Fruit fly (Drosophila melanogaster): ENCODE measurements around the gene CG10098.
A peak's percentile ranks its signal among the peaks of the same experiment; 100 is the strongest.

The CG10098 gene

dm6 chr3R:7105503-7106164, 18.7 kb upstream of the CG10098 start (continued):
- TF ChIP-seq CG18011 (GFP tag; optimal IDR thresholded peaks at IDR 0.05) (no peak), CG6854 (GFP tag; optimal IDR thresholded peaks at IDR 0.05) (no peak), CG1792 (GFP tag; optimal IDR thresholded peaks at IDR 0.05) (no peak), Elba2 (GFP tag; optimal IDR thresholded peaks at IDR 0.05) (peak; percentile 18), nerfin-2 (GFP tag; IDR thresholded peaks at IDR 0.05; ENCODE audit: partially characterized antibody) (no peak), CoRest (tag; optimal IDR thresholded peaks at IDR 0.05) (no peak), exex (tag; optimal IDR thresholded peaks at IDR 0.05) (no peak), CG16779 (GFP tag; IDR thresholded peaks at IDR 0.05) (no peak), gsb-n (tag; optimal IDR thresholded peaks at IDR 0.05) (no peak), gfzf (GFP tag; optimal IDR thresholded peaks at IDR 0.05) (no peak)

- TF ChIP-seq CG13424 (tag; optimal IDR thresholded peaks at IDR 0.05) (no peak), Chrac-16 (GFP tag; optimal IDR thresholded peaks at IDR 0.05) (no peak), mam (GFP tag; optimal IDR thresholded peaks at IDR 0.05) (peak; percentile 12), gem (tag; optimal IDR thresholded peaks at IDR 0.05) (peak; percentile 32), CG2678 (tag; optimal IDR thresholded peaks at IDR 0.05) (peak; percentile 27), CG2712 (tag; optimal IDR thresholded peaks at IDR 0.05) (peak; percentile 15), MTF-1 (GFP tag; optimal IDR thresholded peaks at IDR 0.05; ENCODE audit: borderline replicate concordance) (peak; percentile 27), D19A (tag; optimal IDR thresholded peaks at IDR 0.05) (peak; percentile 51), Lhr (GFP tag; optimal IDR thresholded peaks at IDR 0.05) (no peak), cg (GFP tag; optimal IDR thresholded peaks at IDR 0.05) (peak; percentile 78), Trl (optimal IDR thresholded peaks at IDR 0.05) (peak; percentile 83 to 97), Trl (GFP tag; optimal IDR thresholded peaks at IDR 0.05) (peak; percentile 39), CG15479 (GFP tag; optimal IDR thresholded peaks at IDR 0.05) (no peak), ATbp (GFP tag; optimal IDR thresholded peaks at IDR 0.05) (peak; percentile 45), BtbVII (GFP tag; optimal IDR thresholded peaks at IDR 0.05) (peak; percentile 27), CG8924 (tag; optimal IDR thresholded peaks at IDR 0.05) (peak; percentile 67), insv (GFP tag; optimal IDR thresholded peaks at IDR 0.05) (peak in 1 of 2 experiments; percentile 48), CG9727 (GFP tag; optimal IDR thresholded peaks at IDR 0.05) (no peak), CG11723 (GFP tag; optimal IDR thresholded peaks at IDR 0.05) (peak; percentile 3), CG33213 (GFP tag; optimal IDR thresholded peaks at IDR 0.05) (no peak), CG7786 (GFP tag; optimal IDR thresholded peaks at IDR 0.05) (peak; percentile 33), grau (tag; optimal IDR thresholded peaks at IDR 0.05) (peak; percentile 3), CG3726 (GFP tag; IDR thresholded peaks at IDR 0.05) (no peak), ind (GFP tag; optimal IDR thresholded peaks at IDR 0.05) (no peak), CG10959 (GFP tag; IDR thresholded peaks at IDR 0.05) (no peak), CG1792 (GFP tag; optimal IDR thresholded peaks at IDR 0.05) (no peak), CG11398 (GFP tag; optimal IDR thresholded peaks at IDR 0.05) (peak; percentile 33), Ssrp (tag; optimal IDR thresholded peaks at IDR 0.05) (peak; percentile 45), CG11696 (GFP tag; IDR thresholded peaks at IDR 0.05) (no peak), Bdp1 (GFP tag; optimal IDR thresholded peaks at IDR 0.05) (no peak), CG10274 (GFP tag; optimal IDR thresholded peaks at IDR 0.05) (peak; percentile 88), gro (GFP tag; optimal IDR thresholded peaks at IDR 0.05) (peak; percentile 36), CG1832 (GFP tag; optimal IDR thresholded peaks at IDR 0.05) (peak; percentile 26), NfI (GFP tag; optimal IDR thresholded peaks at IDR 0.05) (no peak), Hr78 (GFP tag; optimal IDR thresholded peaks at IDR 0.05) (peak in 1 of 2 experiments; percentile 14), kni (GFP tag; optimal IDR thresholded peaks at IDR 0.05) (peak; percentile 38), CG7839 (tag; optimal IDR thresholded peaks at IDR 0.05) (peak; percentile 26)
Measured at dm6 chr3R:7107713-7108588, 16.4 kb upstream of the CG10098 start.
